Worm (Caenorhabditis elegans): ENCODE measurements around the gene tag-77.

ce11 chrIV:8511056-8511455 lies 708 bp upstream of the tag-77 start, which contains the start of gene mes-6:
- TF ChIP-seq unc-62 (GFP tag; optimal IDR thresholded peaks at IDR 0.05) (no peak), fos-1 (tag; optimal IDR thresholded peaks at IDR 0.05) (peak; percentile 14), lin-13 (GFP tag; optimal IDR thresholded peaks at IDR 0.05) (peak; percentile 48), ztf-11 (tag; optimal IDR thresholded peaks at IDR 0.05) (no peak), ZK546.5 (tag; optimal IDR thresholded peaks at IDR 0.05) (no peak), ceh-16 (tag; optimal IDR thresholded peaks at IDR 0.05) (no peak), dmd-4 (tag; optimal IDR thresholded peaks at IDR 0.05) (no peak), mdl-1 (tag; optimal IDR thresholded peaks at IDR 0.05) (no peak), nhr-237 (tag; optimal IDR thresholded peaks at IDR 0.05) (no peak), ztf-4 (tag; optimal IDR thresholded peaks at IDR 0.05) (no peak), ama-1 (optimal IDR thresholded peaks at IDR 0.05) (no peak), ceh-82 (tag; optimal IDR thresholded peaks at IDR 0.05) (no peak)

Data from whole organism, L2 larva.